Fruit fly (Drosophila melanogaster): ENCODE data around the gene CG3021.

CG3021 gene

dm6 chrX:1030478-1030877 lies 3.9 kb downstream of the CG3021 start, which contains the start of the genes Cdc45 and Rpp21 (continued):
- no peak for TF ChIP-seq CG11085 (GFP tag; IDR thresholded peaks at IDR 0.05)
- TF ChIP-seq Oli (tag; optimal IDR thresholded peaks at IDR 0.05): no peak
- no peak for TF ChIP-seq org-1 (GFP tag; optimal IDR thresholded peaks at IDR 0.05)
- peak; percentile 12 for TF ChIP-seq hkb (optimal IDR thresholded peaks at IDR 0.05)
- TF ChIP-seq hkb (GFP tag; IDR thresholded peaks at IDR 0.05): no peak
- TF ChIP-seq twi (tag; optimal IDR thresholded peaks at IDR 0.05): peak; percentile 34
- TF ChIP-seq tup (GFP tag; optimal IDR thresholded peaks at IDR 0.05): no peak
- TF ChIP-seq gce (GFP tag; IDR thresholded peaks at IDR 0.05): no peak
- TF ChIP-seq knrl (GFP tag; IDR thresholded peaks at IDR 0.05; ENCODE audit: partially characterized antibody): peak; percentile 47; the same call in 1 of the 3 replicates
- peak; percentile 34 for TF ChIP-seq CG10267 (tag; optimal IDR thresholded peaks at IDR 0.05)
- TF ChIP-seq Doc3 (GFP tag; IDR thresholded peaks at IDR 0.05; ENCODE audit: partially characterized antibody): 0 out of 3 replicates have a peak, but pooled peaks have one; percentile 33
- TF ChIP-seq NC2α (GFP tag; optimal IDR thresholded peaks at IDR 0.05): no peak
- TF ChIP-seq rib (GFP tag; IDR thresholded peaks at IDR 0.05): no peak
- no peak for TF ChIP-seq kah (GFP tag; optimal IDR thresholded peaks at IDR 0.05)
- no peak for TF ChIP-seq Trl (optimal IDR thresholded peaks at IDR 0.05)
- no peak for TF ChIP-seq Trl (GFP tag; optimal IDR thresholded peaks at IDR 0.05)
- TF ChIP-seq CG2202 (tag; optimal IDR thresholded peaks at IDR 0.05): no peak
- TF ChIP-seq CG10565 (GFP tag; optimal IDR thresholded peaks at IDR 0.05): no peak
- no peak for TF ChIP-seq ash1 (GFP tag; optimal IDR thresholded peaks at IDR 0.05)
- TF ChIP-seq CG2889 (GFP tag; IDR thresholded peaks at IDR 0.05): no peak
- TF ChIP-seq CG3281 (GFP tag; optimal IDR thresholded peaks at IDR 0.05): no peak
- peak; percentile 5 for TF ChIP-seq MESR4 (GFP tag; optimal IDR thresholded peaks at IDR 0.05)
- TF ChIP-seq Spps (tag; optimal IDR thresholded peaks at IDR 0.05): no peak
- TF ChIP-seq da (GFP tag; optimal IDR thresholded peaks at IDR 0.05): no peak
- TF ChIP-seq sug (tag; optimal IDR thresholded peaks at IDR 0.05): no peak
- TF ChIP-seq CG15514 (GFP tag; optimal IDR thresholded peaks at IDR 0.05): peak; percentile 66
- TF ChIP-seq exex (tag; optimal IDR thresholded peaks at IDR 0.05): no peak
- TF ChIP-seq gsb (GFP tag; IDR thresholded peaks at IDR 0.05): no peak
- TF ChIP-seq CG9817 (tag; optimal IDR thresholded peaks at IDR 0.05): no peak
- TF ChIP-seq lmd (GFP tag; IDR thresholded peaks at IDR 0.05): no peak
- peak; percentile 56 for TF ChIP-seq phol (tag; optimal IDR thresholded peaks at IDR 0.05)
- no peak for TF ChIP-seq CG17829 (tag; optimal IDR thresholded peaks at IDR 0.05)
- no peak for TF ChIP-seq BtbVII (GFP tag; optimal IDR thresholded peaks at IDR 0.05)
- TF ChIP-seq gro (GFP tag; optimal IDR thresholded peaks at IDR 0.05): no peak
- TF ChIP-seq Rx (GFP tag; IDR thresholded peaks at IDR 0.05): no peak
- TF ChIP-seq Med (GFP tag): peak; percentile 79
- no peak for TF ChIP-seq H2.0 (GFP tag; IDR thresholded peaks at IDR 0.05)
- TF ChIP-seq E2f2 (GFP tag; IDR thresholded peaks at IDR 0.05): peak; percentile 89
- no peak for TF ChIP-seq CG2875 (GFP tag; optimal IDR thresholded peaks at IDR 0.05)
- no peak for TF ChIP-seq repo (GFP tag; optimal IDR thresholded peaks at IDR 0.05)
- TF ChIP-seq sna (GFP tag; IDR thresholded peaks at IDR 0.05; ENCODE audit: partially characterized antibody): no peak
- TF ChIP-seq CG6272 (GFP tag; IDR thresholded peaks at IDR 0.05): no peak
- TF ChIP-seq Dll (GFP tag; IDR thresholded peaks at IDR 0.05; ENCODE audit: partially characterized antibody): peak; percentile 61; the same call in 2 of the 4 replicates
- TF ChIP-seq Pdp1 (GFP tag; optimal IDR thresholded peaks at IDR 0.05): peak in 1 of 2 experiments; percentile 35
- TF ChIP-seq CG10366 (GFP tag; IDR thresholded peaks at IDR 0.05): no peak
- no peak for TF ChIP-seq CG4424 (GFP tag; optimal IDR thresholded peaks at IDR 0.05)
- no peak for TF ChIP-seq gcm (GFP tag; optimal IDR thresholded peaks at IDR 0.05)
- no peak for TF ChIP-seq Nf-YA (GFP tag; IDR thresholded peaks at IDR 0.05)
- no peak for TF ChIP-seq ci (GFP tag; IDR thresholded peaks at IDR 0.05)
- no peak for TF ChIP-seq grau (tag; optimal IDR thresholded peaks at IDR 0.05)
- TF ChIP-seq mam (GFP tag; optimal IDR thresholded peaks at IDR 0.05): no peak
- peak; percentile 14 for TF ChIP-seq CoRest (tag; optimal IDR thresholded peaks at IDR 0.05)
